Worm (Caenorhabditis elegans): ENCODE results near the gene C55A6.11.

ce11 chrV:11500980-11501379, 19.3 kb upstream of the C55A6.11 start:
- no peak for TF ChIP-seq pqm-1 (tag; optimal IDR thresholded peaks at IDR 0.05)
- no peak for TF ChIP-seq pat-9 (tag; optimal IDR thresholded peaks at IDR 0.05)
- TF ChIP-seq sox-2 (GFP tag; IDR thresholded peaks at IDR 0.05): no peak
- no peak for TF ChIP-seq unc-55 (GFP tag; optimal IDR thresholded peaks at IDR 0.05)
- no peak for TF ChIP-seq nfya-1 (tag; optimal IDR thresholded peaks at IDR 0.05)

Measured in whole organism, late embryonic.